Worm (Caenorhabditis elegans) whole organism, mixed stage, embryonic: ENCODE measurements around the gene tra-2.

Experiments
- M03D4.4 ChIP-seq: sonication (generic microtip); optimal IDR thresholded peaks from 2 replicates; lab custom pipeline; 2017; ENCODE audit warnings: mild to moderate bottlenecking, missing genetic modification characterization, missing compliant biosample characterization
- bed-3 ChIP-seq: fragments of 200-800 bp; sonication (Bioruptor generic); optimal IDR thresholded peaks from 3 replicates; lab custom pipeline; 2018; ENCODE audit warnings: mild to moderate bottlenecking, missing genetic modification characterization, moderate library complexity, missing compliant biosample characterization
- blmp-1 ChIP-seq: fragments of 150-350 bp; optimal IDR thresholded peaks from 2 replicates; lab custom pipeline; 2014; ENCODE audit warnings: missing biosample characterization, missing genetic modification characterization
- ceh-39 ChIP-seq: fragments of 150-350 bp; optimal IDR thresholded peaks from 2 replicates; lab custom pipeline; 2014; ENCODE audit warnings: missing biosample characterization, missing genetic modification characterization
- ceh-43 ChIP-seq: fragments of 200-800 bp; sonication (Bioruptor generic); optimal IDR thresholded peaks from 2 replicates; lab custom pipeline; 2018; ENCODE audit warnings: mild to moderate bottlenecking, missing genetic modification characterization, moderate library complexity, missing compliant biosample characterization
- ceh-83 ChIP-seq: fragments of 200-800 bp; sonication (Bioruptor generic); optimal IDR thresholded peaks from 2 replicates; lab custom pipeline; 2018; ENCODE audit warnings: mild to moderate bottlenecking, missing genetic modification characterization, missing compliant biosample characterization
- ces-1 ChIP-seq: fragments of 150-350 bp; optimal IDR thresholded peaks from 2 replicates; lab custom pipeline; 2014; ENCODE audit warnings: missing biosample characterization, missing genetic modification reagents, missing genetic modification characterization
- cnd-1 ChIP-seq: fragments of 200-800 bp; sonication (Bioruptor generic); optimal IDR thresholded peaks from 2 replicates; lab custom pipeline; 2018; ENCODE audit warnings: mild to moderate bottlenecking, missing genetic modification characterization, missing compliant biosample characterization
- drap-1 ChIP-seq: fragments of 200-800 bp; sonication (Bioruptor generic); optimal IDR thresholded peaks from 3 replicates; lab custom pipeline; 2018; ENCODE audit warnings: mild to moderate bottlenecking, missing genetic modification characterization, missing compliant biosample characterization
- elt-1 ChIP-seq: sonication (generic microtip); optimal IDR thresholded peaks from 2 replicates; lab custom pipeline; 2017; ENCODE audit warnings: missing genetic modification characterization, mild to moderate bottlenecking, missing compliant biosample characterization, antibody characterized with exemption, moderate library complexity, borderline replicate concordance; ENCODE audit not compliant: insufficient read depth
- elt-3 ChIP-seq: fragments of 150-350 bp; optimal IDR thresholded peaks from 2 replicates; lab custom pipeline; 2014; ENCODE audit warnings: missing biosample characterization, missing genetic modification characterization
- flh-1 ChIP-seq: fragments of 200-800 bp; sonication (Bioruptor generic); optimal IDR thresholded peaks from 2 replicates; lab custom pipeline; 2018; ENCODE audit warnings: mild to moderate bottlenecking, missing genetic modification characterization, moderate library complexity, missing compliant biosample characterization
- ham-2 ChIP-seq: fragments of 200-800 bp; sonication (Bioruptor generic); optimal IDR thresholded peaks from 2 replicates; lab custom pipeline; 2018; ENCODE audit warnings: mild to moderate bottlenecking, missing genetic modification characterization, missing compliant biosample characterization
- hlh-1 ChIP-seq: fragments of 150-350 bp; optimal IDR thresholded peaks from 2 replicates; lab custom pipeline; 2014; ENCODE audit warnings: missing biosample characterization, missing genetic modification reagents, missing genetic modification characterization
- lin-13 ChIP-seq: fragments of 150-350 bp; optimal IDR thresholded peaks from 2 replicates; lab custom pipeline; 2014; ENCODE audit warnings: missing biosample characterization, missing genetic modification characterization
- lin-32 ChIP-seq: fragments of 200-800 bp; sonication (Bioruptor generic); optimal IDR thresholded peaks from 2 replicates; lab custom pipeline; 2018; ENCODE audit warnings: mild to moderate bottlenecking, missing genetic modification characterization, missing compliant biosample characterization
- lsy-2 ChIP-seq: fragments of 150-350 bp; optimal IDR thresholded peaks from 2 replicates; lab custom pipeline; 2014; ENCODE audit warnings: missing biosample characterization, missing genetic modification characterization
- mab-5 ChIP-seq: fragments of 150-350 bp; optimal IDR thresholded peaks from 2 replicates; lab custom pipeline; 2014; ENCODE audit warnings: missing biosample characterization, missing genetic modification characterization
- mep-1 ChIP-seq: fragments of 150-350 bp; optimal IDR thresholded peaks from 2 replicates; lab custom pipeline; 2017; ENCODE audit warnings: missing biosample characterization, missing genetic modification reagents, missing genetic modification characterization, inconsistent platforms
- mls-2 ChIP-seq: sonication (generic microtip); optimal IDR thresholded peaks from 2 replicates; lab custom pipeline; 2016; ENCODE audit warnings: mild to moderate bottlenecking, missing genetic modification characterization, moderate library complexity, missing compliant biosample characterization
- nhr-12 ChIP-seq: fragments of 150-350 bp; optimal IDR thresholded peaks from 2 replicates; lab custom pipeline; 2014; ENCODE audit warnings: missing biosample characterization, missing genetic modification characterization
- nhr-2 ChIP-seq: fragments of 150-350 bp; optimal IDR thresholded peaks from 2 replicates; lab custom pipeline; 2014; ENCODE audit warnings: missing biosample characterization, missing genetic modification characterization
- nhr-237 ChIP-seq: fragments of 150-350 bp; optimal IDR thresholded peaks from 2 replicates; lab custom pipeline; 2014; ENCODE audit warnings: missing biosample characterization, missing genetic modification characterization
- nhr-28 ChIP-seq: fragments of 150-350 bp; optimal IDR thresholded peaks from 2 replicates; lab custom pipeline; 2014; ENCODE audit warnings: missing biosample characterization, missing genetic modification characterization
- nhr-76 ChIP-seq: sonication (generic microtip); optimal IDR thresholded peaks from 2 replicates; lab custom pipeline; 2017; ENCODE audit warnings: missing biosample characterization, missing genetic modification characterization
- pha-4 ChIP-seq: fragments of 150-350 bp; optimal IDR thresholded peaks from 2 replicates; lab custom pipeline; 2018; ENCODE audit warnings: missing biosample characterization, missing genetic modification reagents, missing genetic modification characterization
- sem-2 ChIP-seq: fragments of 200-800 bp; sonication (Bioruptor generic); optimal IDR thresholded peaks from 2 replicates; lab custom pipeline; 2018; ENCODE audit warnings: mild to moderate bottlenecking, missing genetic modification characterization, missing compliant biosample characterization
- snpc-4 ChIP-seq: fragments of 150-350 bp; optimal IDR thresholded peaks from 2 replicates; lab custom pipeline; 2014; ENCODE audit warnings: missing biosample characterization, missing genetic modification characterization
- sptf-1 ChIP-seq: sonication (generic microtip); optimal IDR thresholded peaks from 2 replicates; lab custom pipeline; 2017; ENCODE audit warnings: mild to moderate bottlenecking, missing genetic modification characterization, moderate library complexity, missing compliant biosample characterization
- tbx-8 ChIP-seq: fragments of 200-800 bp; sonication (Bioruptor generic); optimal IDR thresholded peaks from 2 replicates; lab custom pipeline; 2018; ENCODE audit warnings: mild to moderate bottlenecking, missing genetic modification characterization, moderate library complexity, missing compliant biosample characterization
- unc-120 ChIP-seq: sonication (generic microtip); optimal IDR thresholded peaks from 2 replicates; lab custom pipeline; 2017; ENCODE audit warnings: missing genetic modification characterization, missing compliant biosample characterization; ENCODE audit not compliant: poor library complexity, severe bottlenecking
- unc-39 ChIP-seq: fragments of 150-350 bp; optimal IDR thresholded peaks from 2 replicates; lab custom pipeline; 2014; ENCODE audit warnings: missing biosample characterization, missing genetic modification characterization
- unc-62 ChIP-seq: fragments of 150-350 bp; optimal IDR thresholded peaks from 2 replicates; lab custom pipeline; 2014; ENCODE audit warnings: missing biosample characterization, missing genetic modification reagents, missing genetic modification characterization
- zip-8 ChIP-seq: fragments of 150-350 bp; optimal IDR thresholded peaks from 2 replicates; lab custom pipeline; 2014; ENCODE audit warnings: missing biosample characterization, missing genetic modification characterization
- ztf-11 ChIP-seq: fragments of 150-350 bp; optimal IDR thresholded peaks from 2 replicates; lab custom pipeline; 2014; ENCODE audit warnings: missing biosample characterization, missing genetic modification characterization

Gene tra-2

ce11 chrII:6926488-6926887, 39.0 kb downstream of the tra-2 start:
- TF ChIP-seq nhr-237 (tag; lab: Kevin White, UChicago) (peak; percentile 1), unc-120 (tag; lab: Kevin White, UChicago) (peak; percentile 77), bed-3 (no peak)

- no peak for TF ChIP-seq nhr-237 (tag; lab: Kevin White, UChicago)
- TF ChIP-seq M03D4.4 (tag; lab: Kevin White, UChicago): no peak
- no peak for TF ChIP-seq mab-5 (tag; lab: Kevin White, UChicago)
- TF ChIP-seq elt-3: no peak
- no peak for TF ChIP-seq drap-1 (GFP tag; lab: Kevin White, UChicago)
- TF ChIP-seq ces-1: no peak
- TF ChIP-seq nhr-28 (tag; lab: Kevin White, UChicago): no peak
- TF ChIP-seq lin-13 (tag; lab: Kevin White, UChicago): peak; percentile 27
- TF ChIP-seq zip-8 (tag; lab: Kevin White, UChicago): peak; percentile 20
- no peak for TF ChIP-seq sem-2 (GFP tag; lab: Kevin White, UChicago)
- TF ChIP-seq nhr-12: no peak
- no peak for TF ChIP-seq flh-1 (GFP tag; lab: Kevin White, UChicago)
- TF ChIP-seq mep-1 (tag; lab: Kevin White, UChicago): no peak
- no peak for TF ChIP-seq hlh-1 (tag; lab: Kevin White, UChicago)
- TF ChIP-seq sptf-1 (tag; lab: Kevin White, UChicago): no peak
- TF ChIP-seq pha-4 (tag; lab: Kevin White, UChicago): peak; percentile 57
- TF ChIP-seq tbx-8 (GFP tag; lab: Kevin White, UChicago): no peak
- TF ChIP-seq nhr-76: no peak
- no peak for TF ChIP-seq blmp-1 (tag; lab: Kevin White, UChicago)
- TF ChIP-seq unc-120 (tag; lab: Kevin White, UChicago): no peak
- no peak for TF ChIP-seq bed-3
- TF ChIP-seq ztf-11: no peak
- no peak for TF ChIP-seq ceh-83
- TF ChIP-seq ham-2: peak; percentile 65
- peak; percentile 62 for TF ChIP-seq ceh-39 (tag; lab: Kevin White, UChicago)
- TF ChIP-seq lin-32: no peak
- TF ChIP-seq elt-1 (tag; lab: Kevin White, UChicago): no peak
- TF ChIP-seq ceh-43: no peak
- no peak for TF ChIP-seq lsy-2 (tag; lab: Kevin White, UChicago)
- TF ChIP-seq nhr-2: peak; percentile 76
- no peak for TF ChIP-seq unc-39 (tag; lab: Kevin White, UChicago)
- TF ChIP-seq mls-2: no peak
- TF ChIP-seq snpc-4 (tag; lab: Kevin White, UChicago): no peak
- peak; percentile 27 for TF ChIP-seq unc-62
- no peak for TF ChIP-seq cnd-1
- TF ChIP-seq, all 35 proteins: peak for 7
Observed at ce11 chrII:6926054-6926453, 39.4 kb downstream of the tra-2 start.

ce11 chrII:6923792-6924191, 41.7 kb downstream of the tra-2 start:
- no peak for TF ChIP-seq ceh-83
- peak; percentile 40 for TF ChIP-seq lsy-2 (tag; lab: Kevin White, UChicago)

- TF ChIP-seq ham-2: no peak
- TF ChIP-seq tbx-8 (GFP tag; lab: Kevin White, UChicago): no peak
- TF ChIP-seq unc-120 (tag; lab: Kevin White, UChicago): no peak
- TF ChIP-seq ces-1: no peak
- TF ChIP-seq pha-4 (tag; lab: Kevin White, UChicago): no peak
- no peak for TF ChIP-seq mab-5 (tag; lab: Kevin White, UChicago)
- no peak for TF ChIP-seq snpc-4 (tag; lab: Kevin White, UChicago)
- TF ChIP-seq nhr-28 (tag; lab: Kevin White, UChicago): no peak
- no peak for TF ChIP-seq nhr-2
- TF ChIP-seq drap-1 (GFP tag; lab: Kevin White, UChicago): no peak
Observed at ce11 chrII:6919363-6919851, 46.1 kb downstream of the tra-2 start, which contains the start of gene B0252.1. Gene B0252.1 (plus strand): TSS chrII:6919680.
